Worm (Caenorhabditis elegans) whole organism, late embryonic: ENCODE data around the gene nhr-94.

Experiments
- C38D4.7 ChIP-seq: fragments of 200-800 bp; sonication (Bioruptor generic); optimal IDR thresholded peaks from 2 replicates; lab custom pipeline; 2018; ENCODE audit warnings: mild to moderate bottlenecking, missing genetic modification characterization, moderate library complexity, missing compliant biosample characterization
- K02D7.2 ChIP-seq: sonication (generic microtip); optimal IDR thresholded peaks from 2 replicates; lab custom pipeline; 2017; ENCODE audit warnings: mild to moderate bottlenecking, missing genetic modification characterization, missing compliant biosample characterization
- ama-1 ChIP-seq: fragments of 150-350 bp; optimal IDR thresholded peaks from 2 replicates; lab custom pipeline; 2014
- ceh-24 ChIP-seq: sonication (generic microtip); optimal IDR thresholded peaks from 2 replicates; lab custom pipeline; 2016; ENCODE audit warnings: mild to moderate bottlenecking, missing genetic modification characterization, missing compliant biosample characterization
- fax-1 ChIP-seq: sonication (generic microtip); optimal IDR thresholded peaks from 2 replicates; lab custom pipeline; 2016; ENCODE audit warnings: missing genotype, missing genetic modification characterization, missing compliant biosample characterization
- fkh-10 ChIP-seq: fragments of 150-350 bp; optimal IDR thresholded peaks from 2 replicates; lab custom pipeline; 2014; ENCODE audit warnings: missing biosample characterization, missing genetic modification reagents, missing genetic modification characterization
- hlh-13 ChIP-seq: fragments of 200-800 bp; sonication (Bioruptor generic); optimal IDR thresholded peaks from 2 replicates; lab custom pipeline; 2018; ENCODE audit warnings: mild to moderate bottlenecking, missing genetic modification characterization, missing compliant biosample characterization
- lin-11 ChIP-seq: fragments of 200-800 bp; sonication (Bioruptor generic); optimal IDR thresholded peaks from 2 replicates; lab custom pipeline; 2018; ENCODE audit warnings: mild to moderate bottlenecking, missing genetic modification characterization, missing compliant biosample characterization
- nhr-11 ChIP-seq: fragments of 150-350 bp; optimal IDR thresholded peaks from 2 replicates; lab custom pipeline; 2014; ENCODE audit warnings: missing biosample characterization, missing genetic modification characterization
- odd-2 ChIP-seq: sonication (generic microtip); optimal IDR thresholded peaks from 2 replicates; lab custom pipeline; 2017; ENCODE audit warnings: antibody characterized with exemption, mild to moderate bottlenecking, missing genetic modification characterization, missing compliant biosample characterization
- pha-4 ChIP-seq: fragments of 150-350 bp; optimal IDR thresholded peaks from 2 replicates; lab custom pipeline; 2018; ENCODE audit warnings: missing biosample characterization, missing genetic modification reagents, missing genetic modification characterization
- rnt-1 ChIP-seq: sonication (generic microtip); optimal IDR thresholded peaks from 2 replicates; lab custom pipeline; 2016; ENCODE audit warnings: missing genetic modification characterization, missing compliant biosample characterization
- zip-5 ChIP-seq: sonication (generic microtip); optimal IDR thresholded peaks from 2 replicates; lab custom pipeline; 2016; ENCODE audit warnings: missing genetic modification characterization, missing compliant biosample characterization

DNA sequence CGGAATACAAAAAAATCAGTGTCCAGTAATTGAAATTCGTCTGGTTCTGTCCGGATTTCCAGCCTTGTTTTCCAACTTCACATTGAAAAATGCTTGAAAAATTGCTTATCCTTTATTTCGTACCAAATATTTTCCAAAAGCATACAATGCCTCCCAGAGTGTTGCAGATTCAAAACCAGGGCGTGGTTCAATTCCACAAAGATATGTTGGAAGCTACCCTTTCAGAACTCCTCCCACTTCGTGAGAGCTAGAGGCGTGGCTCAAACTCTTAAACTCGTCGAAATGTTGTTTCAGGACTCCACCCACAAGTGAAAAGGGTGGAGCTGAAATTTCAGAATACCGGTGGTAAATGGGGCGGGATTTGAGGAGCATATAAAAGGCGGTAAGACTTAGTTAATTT, 10.2 kb downstream of the nhr-94 start, which contains the start of gene C12D5.3:
- TF ChIP-seq lin-11 (tag; lab: Kevin White, UChicago) (no peak), rnt-1 (tag; lab: Kevin White, UChicago) (no peak), fkh-10 (no peak), hlh-13 (no peak), zip-5 (no peak), nhr-11 (tag; lab: Kevin White, UChicago) (no peak), C38D4.7 (no peak), pha-4 (tag; lab: Kevin White, UChicago) (no peak), ama-1 (no peak), ceh-24 (tag; lab: Kevin White, UChicago) (no peak), odd-2 (tag; lab: Kevin White, UChicago) (no peak), fax-1 (tag; lab: Kevin White, UChicago) (no peak), K02D7.2 (tag; lab: Kevin White, UChicago) (no peak)
